Fruit fly (Drosophila melanogaster): ENCODE measurements around the gene Sarm.

Gene Sarm

DNA sequence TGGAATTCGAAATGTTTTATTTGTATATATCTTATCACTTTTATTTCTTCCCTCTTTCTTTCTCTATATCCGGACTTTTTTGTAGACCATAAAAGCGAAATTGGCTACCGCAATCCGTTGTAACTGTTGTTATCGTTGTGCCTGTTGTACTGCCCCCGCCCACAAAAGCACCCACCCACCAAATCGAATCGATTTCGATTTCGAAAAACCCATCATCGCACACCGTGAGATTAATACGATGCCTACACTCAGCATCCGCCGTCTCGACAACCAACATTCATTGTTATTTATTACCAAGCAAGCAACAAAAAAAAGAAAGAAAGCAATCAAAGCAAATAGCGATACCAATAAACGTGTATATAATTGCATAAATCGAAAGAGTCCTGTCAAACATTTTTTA, 44.5 kb downstream of the Sarm start:
- TF ChIP-seq CG15710 (tag; optimal IDR thresholded peaks at IDR 0.05), result no peak
- TF ChIP-seq Snoo (tag; optimal IDR thresholded peaks at IDR 0.05), result no peak

DNA sequence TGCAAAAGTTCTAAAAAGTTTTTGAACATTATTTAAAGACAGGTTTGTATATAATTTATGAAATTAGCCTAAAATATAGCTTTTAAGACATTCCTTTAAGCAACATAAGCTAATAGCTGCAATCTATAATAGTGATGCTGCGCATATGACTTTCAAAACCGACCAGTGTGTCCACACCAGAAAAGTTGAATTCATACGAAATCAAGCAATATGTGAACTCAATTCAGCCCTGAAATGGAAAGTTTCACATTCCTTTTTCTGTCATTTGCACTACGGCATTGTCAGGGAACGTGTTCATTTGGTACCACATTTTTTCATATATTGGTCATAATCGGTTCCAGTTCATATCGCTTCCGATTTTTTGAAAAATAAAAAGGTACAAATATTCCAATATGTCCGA, 45.2 kb downstream of the Sarm start, which contains the start of gene fan:
Gene fan (plus strand): TSS at position 247 of the 400 bp plus-strand sequence.
- TF ChIP-seq CG12605 (GFP tag; IDR thresholded peaks at IDR 0.05), result no peak
- TF ChIP-seq CG10348 (GFP tag; IDR thresholded peaks at IDR 0.05), result no peak
- TF ChIP-seq CG17806 (tag; optimal IDR thresholded peaks at IDR 0.05), result no peak
- no peak for TF ChIP-seq CG32121 (GFP tag; IDR thresholded peaks at IDR 0.05)
- no peak for TF ChIP-seq Pif1B (GFP tag; optimal IDR thresholded peaks at IDR 0.05)
- TF ChIP-seq CG4496 (GFP tag; IDR thresholded peaks at IDR 0.05), result no peak
- TF ChIP-seq CG34367 (tag; optimal IDR thresholded peaks at IDR 0.05), result no peak
- TF ChIP-seq EcR (GFP tag; optimal IDR thresholded peaks at IDR 0.05), result no peak
- TF ChIP-seq CG14655 (GFP tag; optimal IDR thresholded peaks at IDR 0.05), result no peak
- TF ChIP-seq Snoo (tag; optimal IDR thresholded peaks at IDR 0.05), result no peak
- TF ChIP-seq CG8159 (tag; optimal IDR thresholded peaks at IDR 0.05), result no peak
- TF ChIP-seq Pif1A (GFP tag; optimal IDR thresholded peaks at IDR 0.05), result no peak
- no peak for TF ChIP-seq CG13204 (GFP tag; optimal IDR thresholded peaks at IDR 0.05)
- TF ChIP-seq gl (tag; optimal IDR thresholded peaks at IDR 0.05), result no peak

DNA sequence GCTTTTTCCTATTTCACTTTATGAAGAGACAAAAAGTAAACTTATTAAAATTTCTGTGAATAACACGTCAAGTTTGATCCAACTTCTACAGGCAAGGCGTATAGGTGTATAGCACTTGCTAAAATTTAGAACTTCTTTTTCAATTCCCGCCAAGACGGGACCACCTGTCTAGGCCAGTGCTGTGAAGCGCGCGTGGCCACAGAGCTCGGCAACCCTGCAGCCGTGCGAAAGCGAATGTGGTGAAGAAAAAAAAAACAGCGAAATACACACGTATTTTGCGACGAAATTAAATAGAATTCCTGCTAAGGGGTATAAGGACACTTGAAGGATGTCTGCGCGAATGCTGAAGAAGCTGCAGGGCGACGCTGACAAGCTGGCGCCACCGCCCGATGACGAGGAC, 46.5 kb downstream of the Sarm start, which contains the start of gene Nulp1:
Gene Nulp1 (plus strand): TSS at position 198 of the 400 bp plus-strand sequence.
- no peak for TF ChIP-seq EcR (GFP tag; optimal IDR thresholded peaks at IDR 0.05)
- peak; percentile 20; the same call in 1 of the 2 replicates for TF ChIP-seq CG32121 (GFP tag; IDR thresholded peaks at IDR 0.05)
- TF ChIP-seq D1 (tag; optimal IDR thresholded peaks at IDR 0.05), result no peak
- no peak for TF ChIP-seq Pif1B (GFP tag; optimal IDR thresholded peaks at IDR 0.05)
- TF ChIP-seq fd96Ca (GFP tag; IDR thresholded peaks at IDR 0.05), result no peak; the same call in 2 of the 3 replicates
- TF ChIP-seq CG15710 (tag; optimal IDR thresholded peaks at IDR 0.05), result no peak
- no peak for TF ChIP-seq CG14655 (GFP tag; optimal IDR thresholded peaks at IDR 0.05)
- peak; percentile 74; the same call in 2 of the 3 replicates for TF ChIP-seq CG4496 (GFP tag; IDR thresholded peaks at IDR 0.05)
- no peak for TF ChIP-seq CG9948 (tag; optimal IDR thresholded peaks at IDR 0.05)
- peak; percentile 40 for TF ChIP-seq Ets98B (GFP tag; IDR thresholded peaks at IDR 0.05)
- no peak for TF ChIP-seq Pif1A (GFP tag; optimal IDR thresholded peaks at IDR 0.05)
- TF ChIP-seq CG34367 (tag; optimal IDR thresholded peaks at IDR 0.05), result no peak
- TF ChIP-seq Snoo (tag; optimal IDR thresholded peaks at IDR 0.05), result peak; percentile 40
- peak; percentile 44; the same call in 1 of the 2 replicates for TF ChIP-seq rn (GFP tag; IDR thresholded peaks at IDR 0.05)
- no peak for TF ChIP-seq CG12605 (GFP tag; IDR thresholded peaks at IDR 0.05)
- no peak for TF ChIP-seq CG8159 (tag; optimal IDR thresholded peaks at IDR 0.05)
- TF ChIP-seq CG17806 (tag; optimal IDR thresholded peaks at IDR 0.05), result no peak
- TF ChIP-seq CG13204 (GFP tag; optimal IDR thresholded peaks at IDR 0.05), result no peak
- TF ChIP-seq CG10348 (GFP tag; IDR thresholded peaks at IDR 0.05), result no peak
- TF ChIP-seq CG8301 (tag; optimal IDR thresholded peaks at IDR 0.05), result no peak
- TF ChIP-seq gl (tag; optimal IDR thresholded peaks at IDR 0.05), result no peak

DNA sequence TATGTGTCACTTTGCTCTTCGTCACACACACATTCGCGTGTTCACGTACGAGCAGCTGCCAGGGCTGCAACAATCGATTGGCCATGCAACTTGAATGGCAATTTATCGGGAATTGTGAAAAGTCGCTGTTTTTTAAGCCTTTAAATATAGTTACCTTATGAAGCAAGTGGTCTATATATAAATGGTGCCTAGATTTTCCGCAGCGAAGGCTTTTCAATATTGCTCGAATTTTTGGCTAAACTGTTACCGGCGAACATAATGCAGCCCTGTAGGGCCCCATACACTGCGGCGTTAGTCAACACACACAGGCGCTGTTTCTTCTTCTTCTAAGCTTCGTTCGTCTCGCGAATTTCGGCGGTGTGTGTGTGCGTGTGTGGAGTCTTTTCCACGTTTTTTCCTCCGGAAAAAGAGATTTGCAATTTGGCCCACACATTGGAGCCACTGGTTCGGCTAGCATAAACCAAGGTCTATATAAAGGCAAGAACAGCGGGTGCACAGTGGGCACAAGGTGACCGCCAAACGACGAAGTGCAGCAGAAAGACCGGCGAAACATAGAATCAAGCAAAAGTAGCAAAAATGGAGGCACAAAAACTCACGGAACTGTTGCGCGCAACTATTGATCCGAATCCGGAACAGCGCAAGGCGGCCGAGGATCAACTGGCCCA, 52.3 kb downstream of the Sarm start, which contains the start of the genes Arp3 and msk:
Gene Arp3 (minus strand): TSS at position 39 of the 665 bp plus-strand sequence.
Gene msk (plus strand): TSS at position 316 of the 665 bp plus-strand sequence.
- TF ChIP-seq CG9948 (tag; optimal IDR thresholded peaks at IDR 0.05), result peak; percentile 47
- TF ChIP-seq D1 (tag; optimal IDR thresholded peaks at IDR 0.05), result no peak
- TF ChIP-seq CG32121 (GFP tag; IDR thresholded peaks at IDR 0.05), result peak; percentile 37; the same call in 1 of the 2 replicates
- peak; percentile 65; the same call in 1 of the 3 replicates for TF ChIP-seq fd96Ca (GFP tag; IDR thresholded peaks at IDR 0.05)
- peak; percentile 35 for TF ChIP-seq CG34367 (tag; optimal IDR thresholded peaks at IDR 0.05)
- TF ChIP-seq gl (tag; optimal IDR thresholded peaks at IDR 0.05), result peak; percentile 26
- TF ChIP-seq rn (GFP tag; IDR thresholded peaks at IDR 0.05), result peak; percentile 56
- no peak for TF ChIP-seq CG13204 (GFP tag; optimal IDR thresholded peaks at IDR 0.05)
- TF ChIP-seq CG12605 (GFP tag; IDR thresholded peaks at IDR 0.05), result no peak; the same call in 1 of the 2 replicates
- peak; percentile 70 for TF ChIP-seq CG15710 (tag; optimal IDR thresholded peaks at IDR 0.05)
- TF ChIP-seq CG4496 (GFP tag; IDR thresholded peaks at IDR 0.05), result peak; percentile 64
- peak; percentile 68 for TF ChIP-seq Ets98B (GFP tag; IDR thresholded peaks at IDR 0.05)
- no peak for TF ChIP-seq EcR (GFP tag; optimal IDR thresholded peaks at IDR 0.05)
- TF ChIP-seq Snoo (tag; optimal IDR thresholded peaks at IDR 0.05), result peak; percentile 70
- peak; percentile 52 for TF ChIP-seq CG17806 (tag; optimal IDR thresholded peaks at IDR 0.05)

DNA sequence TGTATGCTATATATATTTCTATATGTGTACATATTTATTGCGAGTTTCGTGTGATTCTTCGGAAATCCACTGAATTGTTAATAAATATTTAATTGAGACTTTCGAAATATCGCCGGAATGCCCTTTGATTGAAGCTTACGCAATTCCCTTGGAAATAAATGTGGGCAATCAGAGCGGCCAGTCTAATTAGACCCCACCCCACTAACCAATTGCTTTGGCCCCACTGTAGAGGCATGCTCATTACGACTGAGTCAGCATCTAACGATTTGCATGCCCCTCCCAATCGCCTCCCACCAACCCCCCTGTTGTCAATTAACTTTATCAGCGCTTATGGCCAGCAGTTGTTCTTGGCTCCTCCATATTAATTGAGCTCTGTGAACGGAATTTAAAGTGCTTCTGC, 53.1 kb downstream of the Sarm start:
- TF ChIP-seq CG9948 (tag; optimal IDR thresholded peaks at IDR 0.05) (no peak), CG32121 (GFP tag; IDR thresholded peaks at IDR 0.05) (0 out of 2 replicates have a peak, but pooled peaks have one; percentile 16), EcR (GFP tag; optimal IDR thresholded peaks at IDR 0.05) (no peak), CG15710 (tag; optimal IDR thresholded peaks at IDR 0.05) (no peak), Snoo (tag; optimal IDR thresholded peaks at IDR 0.05) (no peak)

DNA sequence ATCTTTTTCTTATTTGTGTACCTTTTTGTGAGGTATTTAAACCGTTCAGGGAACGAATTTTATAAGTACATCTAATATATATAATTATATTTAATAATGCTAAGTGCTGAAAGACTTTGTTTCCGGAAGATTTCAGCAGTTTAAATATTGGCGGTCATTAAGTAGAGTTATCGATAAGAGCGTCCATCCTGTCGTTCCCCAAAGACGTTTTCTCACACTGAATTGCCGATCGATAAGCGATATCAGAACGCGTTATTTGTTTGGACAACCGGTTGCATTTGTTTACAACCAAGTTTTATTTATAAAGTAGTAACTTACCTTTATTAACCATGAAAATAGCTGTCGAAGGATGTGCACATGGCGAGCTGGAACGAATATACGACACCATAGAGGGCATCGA, 57.9 kb downstream of the Sarm start, which contains the start of gene ldbr:
Gene ldbr (plus strand): TSS at position 238 of the 400 bp plus-strand sequence.
- TF ChIP-seq CG12605 (GFP tag; IDR thresholded peaks at IDR 0.05), result no peak
- TF ChIP-seq Snoo (tag; optimal IDR thresholded peaks at IDR 0.05), result peak; percentile 12
